Worm (Caenorhabditis elegans) whole organism, mixed stage, embryonic: Measurements from ENCODE around the gene F45D3.4.

ENCODE experiments used
- ham-2 ChIP-seq: fragments of 200-800 bp; sonication (Bioruptor generic); optimal IDR thresholded peaks from 2 replicates; lab custom pipeline; 2018; ENCODE audit warnings: mild to moderate bottlenecking, missing genetic modification characterization, missing compliant biosample characterization
- nhr-237 ChIP-seq: fragments of 150-350 bp; optimal IDR thresholded peaks from 2 replicates; lab custom pipeline; 2014; ENCODE audit warnings: missing biosample characterization, missing genetic modification characterization
- snpc-4 ChIP-seq: fragments of 150-350 bp; optimal IDR thresholded peaks from 2 replicates; lab custom pipeline; 2014; ENCODE audit warnings: missing biosample characterization, missing genetic modification characterization
- ztf-11 ChIP-seq: fragments of 150-350 bp; optimal IDR thresholded peaks from 2 replicates; lab custom pipeline; 2014; ENCODE audit warnings: missing biosample characterization, missing genetic modification characterization

DNA sequence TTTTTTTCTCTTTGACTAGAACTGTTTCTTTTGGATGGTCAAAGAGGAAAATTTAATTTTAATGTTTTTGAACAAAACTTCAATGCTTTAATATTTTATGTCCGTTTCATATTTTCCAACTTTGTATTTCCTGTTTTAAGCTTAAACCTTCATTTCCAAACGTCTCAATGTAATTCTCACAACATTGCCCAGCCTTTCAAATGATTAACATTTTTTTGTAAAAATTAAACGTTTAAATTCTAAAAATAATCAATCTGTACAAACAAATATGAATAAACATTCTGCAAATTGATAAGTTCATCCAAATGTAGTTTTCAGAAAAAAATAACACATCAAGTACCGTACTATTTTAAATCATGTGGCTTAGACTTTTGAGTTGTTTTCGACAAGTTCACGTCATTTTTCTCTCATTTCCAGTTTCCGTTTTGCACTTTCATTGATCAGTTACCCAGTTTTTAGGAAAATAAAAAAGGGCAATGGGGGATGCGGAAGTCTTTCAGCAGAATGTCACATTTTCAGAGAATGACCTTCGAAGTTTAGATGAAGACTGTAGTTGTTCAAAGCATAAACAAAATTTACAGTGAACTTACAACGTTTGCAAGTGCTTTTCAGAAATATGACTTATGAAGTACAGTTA is 10.2 kb downstream of the F45D3.4 start:
- TF ChIP-seq snpc-4 (tag; lab: Kevin White, UChicago): no peak
- TF ChIP-seq nhr-237 (tag; lab: Kevin White, UChicago): no peak
- TF ChIP-seq ham-2 (GFP tag; lab: Kevin White, UChicago): no peak
- TF ChIP-seq ztf-11 (tag; lab: Kevin White, UChicago): no peak
